Worm (Caenorhabditis elegans) whole organism, young adult: Measurements from ENCODE around the gene rsd-3.

Experiments
- B0035.1 ChIP-seq: sonication (generic microtip); optimal IDR thresholded peaks from 2 replicates; lab custom pipeline; 2016; ENCODE audit warnings: missing genetic modification characterization, mild to moderate bottlenecking, missing compliant biosample characterization, missing genotype, missing genetic modification reagents
- F22D6.2 ChIP-seq: sonication (generic microtip); optimal IDR thresholded peaks from 2 replicates; lab custom pipeline; 2016; ENCODE audit warnings: mild to moderate bottlenecking, missing genetic modification characterization, missing compliant biosample characterization
- F23B12.7 ChIP-seq: sonication (generic microtip); optimal IDR thresholded peaks from 2 replicates; lab custom pipeline; 2017; ENCODE audit warnings: missing genetic modification characterization, mild to moderate bottlenecking, missing compliant biosample characterization, antibody characterized with exemption, moderate library complexity; ENCODE audit not compliant: insufficient read depth
- K11D2.4 ChIP-seq: fragments of 200-800 bp; sonication (Bioruptor generic); IDR thresholded peaks from 2 replicates; pipeline ENCODE4 v1.3.6; 2022; ENCODE audit warnings: missing genetic modification reagents, missing genetic modification characterization, missing compliant biosample characterization
- Y79H2A.3 ChIP-seq: fragments of 200-800 bp; sonication (Bioruptor generic); conservative IDR thresholded peaks from 2 replicates; pipeline ENCODE4 v1.3.6; 2022; ENCODE audit warnings: missing genetic modification reagents, missing genetic modification characterization, missing compliant biosample characterization
- aptf-2 ChIP-seq: fragments of 200-800 bp; sonication (Bioruptor generic); conservative IDR thresholded peaks from 2 replicates; pipeline ENCODE4 v1.3.6; 2022; ENCODE audit warnings: missing genetic modification reagents, missing genetic modification characterization, missing compliant biosample characterization
- atf-7 ChIP-seq: sonication (generic microtip); optimal IDR thresholded peaks from 2 replicates; lab custom pipeline; 2017; ENCODE audit warnings: mild to moderate bottlenecking, missing genetic modification characterization, missing compliant biosample characterization
- attf-5 ChIP-seq: fragments of 200-800 bp; sonication (Bioruptor generic); optimal IDR thresholded peaks from 2 replicates; lab custom pipeline; 2018; ENCODE audit warnings: mild to moderate bottlenecking, missing genetic modification characterization, missing compliant biosample characterization
- attf-6 ChIP-seq: fragments of 200-800 bp; sonication (Bioruptor generic); IDR thresholded peaks from 2 replicates; pipeline ENCODE4 v1.3.6; 2022; ENCODE audit warnings: missing genetic modification reagents, missing genetic modification characterization, missing compliant biosample characterization
- ccch-3 ChIP-seq: fragments of 200-800 bp; sonication (Bioruptor generic); optimal IDR thresholded peaks from 2 replicates; lab custom pipeline; 2018; ENCODE audit warnings: mild to moderate bottlenecking, missing genetic modification characterization, missing compliant biosample characterization
- cebp-1 ChIP-seq, 2 experiments: fragments of 200-800 bp in 1 of 2; sonication (Bioruptor generic) in 1 of 2; sonication (generic microtip) in 1 of 2; IDR thresholded peaks in 1 of 2; optimal IDR thresholded peaks in 1 of 2; 2 replicates each; pipeline versions ENCODE4 v1.3.6 to Lab custom; 2017 to 2022; ENCODE audit warnings: missing compliant biosample characterization in 2 of 2, missing genetic modification characterization in 2 of 2, mild to moderate bottlenecking in 1 of 2, missing genetic modification reagents in 1 of 2, moderate library complexity in 1 of 2
- ceh-100 ChIP-seq: fragments of 200-800 bp; sonication (Bioruptor generic); IDR thresholded peaks from 2 replicates; pipeline ENCODE4 v1.3.6; 2022; ENCODE audit warnings: missing genetic modification reagents, missing genetic modification characterization, missing compliant biosample characterization
- ceh-27 ChIP-seq: fragments of 200-800 bp; sonication (Bioruptor generic); optimal IDR thresholded peaks from 2 replicates; lab custom pipeline; 2018; ENCODE audit warnings: mild to moderate bottlenecking, missing genetic modification characterization, moderate library complexity, missing compliant biosample characterization
- ceh-40 ChIP-seq: fragments of 200-800 bp; sonication (Bioruptor generic); IDR thresholded peaks from 2 replicates; pipeline ENCODE4 v1.3.6; 2022; ENCODE audit warnings: missing genetic modification characterization, missing compliant biosample characterization
- dox-1 ChIP-seq: fragments of 200-800 bp; sonication (Bioruptor generic); IDR thresholded peaks from 2 replicates; pipeline ENCODE4 v1.3.6; 2022; ENCODE audit warnings: missing genetic modification reagents, missing genetic modification characterization, missing compliant biosample characterization
- dpff-1 ChIP-seq: sonication (generic microtip); optimal IDR thresholded peaks from 2 replicates; lab custom pipeline; 2017; ENCODE audit warnings: mild to moderate bottlenecking, missing genetic modification characterization, missing compliant biosample characterization
- egl-18 ChIP-seq: fragments of 200-800 bp; sonication (Bioruptor generic); IDR thresholded peaks from 2 replicates; pipeline ENCODE4 v1.3.6; 2022; ENCODE audit warnings: missing genetic modification reagents, missing genetic modification characterization, missing compliant biosample characterization
- hlh-12 ChIP-seq: sonication (generic microtip); optimal IDR thresholded peaks from 2 replicates; lab custom pipeline; 2016; ENCODE audit warnings: missing genetic modification characterization, missing compliant biosample characterization
- hmg-20 ChIP-seq: fragments of 200-800 bp; sonication (Bioruptor generic); IDR thresholded peaks from 2 replicates; pipeline ENCODE4 v1.3.6; 2022; ENCODE audit warnings: missing genetic modification reagents, missing genetic modification characterization, missing compliant biosample characterization
- hrde-1 ChIP-seq: sonication (generic microtip); optimal IDR thresholded peaks from 2 replicates; lab custom pipeline; 2016; ENCODE audit warnings: missing genetic modification characterization, mild to moderate bottlenecking, missing compliant biosample characterization, moderate library complexity, missing genotype, missing genetic modification reagents, borderline replicate concordance
- lin-26 ChIP-seq: fragments of 200-800 bp; sonication (Bioruptor generic); IDR thresholded peaks from 2 replicates; pipeline ENCODE4 v1.3.6; 2022; ENCODE audit warnings: missing genetic modification reagents, missing genetic modification characterization, missing compliant biosample characterization
- lin-35 ChIP-seq, 3 experiments: fragments of 150-350 bp in 2 of 3; sonication (generic microtip) in 1 of 3; optimal IDR thresholded peaks; 2 replicates each; lab custom pipeline; 2014 to 2018; ENCODE audit warnings: missing biosample characterization in 3 of 3, missing genetic modification characterization in 3 of 3, missing genetic modification reagents in 3 of 3
- lin-54 ChIP-seq: fragments of 200-800 bp; sonication (Bioruptor generic); optimal IDR thresholded peaks from 2 replicates; lab custom pipeline; 2018; ENCODE audit warnings: mild to moderate bottlenecking, missing genetic modification characterization, missing compliant biosample characterization
- lsl-1 ChIP-seq: fragments of 200-800 bp; sonication (Bioruptor generic); optimal IDR thresholded peaks from 2 replicates; lab custom pipeline; 2018; ENCODE audit warnings: mild to moderate bottlenecking, missing genetic modification characterization, moderate library complexity, missing compliant biosample characterization
- madf-8 ChIP-seq: fragments of 200-800 bp; sonication (Bioruptor generic); conservative IDR thresholded peaks from 2 replicates; pipeline ENCODE4 v1.3.6; 2022; ENCODE audit warnings: missing genetic modification reagents, missing genetic modification characterization, missing compliant biosample characterization
- mcd-1 ChIP-seq: fragments of 200-800 bp; sonication (Bioruptor generic); IDR thresholded peaks from 2 replicates; pipeline ENCODE4 v1.3.6; 2022; ENCODE audit warnings: missing genetic modification reagents, missing genetic modification characterization, missing compliant biosample characterization
- nfyb-1 ChIP-seq: fragments of 200-800 bp; sonication (Bioruptor generic); IDR thresholded peaks from 2 replicates; pipeline ENCODE4 v1.3.6; 2022; ENCODE audit warnings: missing genetic modification reagents, missing genetic modification characterization, missing compliant biosample characterization
- nhr-120 ChIP-seq: fragments of 200-800 bp; sonication (Bioruptor generic); IDR thresholded peaks from 2 replicates; pipeline ENCODE4 v1.3.6; 2022; ENCODE audit warnings: missing genetic modification characterization, missing compliant biosample characterization
- nhr-90 ChIP-seq: sonication (generic microtip); optimal IDR thresholded peaks from 2 replicates; lab custom pipeline; 2016; ENCODE audit warnings: missing genotype, mild to moderate bottlenecking, missing genetic modification characterization, missing compliant biosample characterization
- rpc-1 ChIP-seq, 2 experiments: fragments of 150-350 bp in 1 of 2; sonication (generic microtip) in 1 of 2; optimal IDR thresholded peaks; 2 replicates each; lab custom pipeline; 2014 to 2018; ENCODE audit warnings: missing biosample characterization in 1 of 2, missing genetic modification characterization in 1 of 2, missing genetic modification reagents in 1 of 2, missing genotype in 1 of 2
- snpc-3.4 ChIP-seq: sonication (generic microtip); optimal IDR thresholded peaks from 2 replicates; lab custom pipeline; 2017; ENCODE audit warnings: missing genetic modification characterization, mild to moderate bottlenecking, missing compliant biosample characterization, antibody characterized with exemption, moderate library complexity, missing genotype, missing genetic modification reagents
- somi-1 ChIP-seq: fragments of 200-800 bp; sonication (Bioruptor generic); optimal IDR thresholded peaks from 2 replicates; lab custom pipeline; 2018; ENCODE audit warnings: mild to moderate bottlenecking, missing genetic modification characterization, missing compliant biosample characterization
- sptf-2 ChIP-seq: fragments of 200-800 bp; sonication (Bioruptor generic); optimal IDR thresholded peaks from 2 replicates; lab custom pipeline; 2018; ENCODE audit warnings: mild to moderate bottlenecking, missing genetic modification characterization, missing compliant biosample characterization
- tbp1 ChIP-seq: fragments of 200-800 bp; sonication (Bioruptor generic); optimal IDR thresholded peaks from 2 replicates; lab custom pipeline; 2018; ENCODE audit warnings: mild to moderate bottlenecking, missing genetic modification characterization, missing compliant biosample characterization
- ztf-28 ChIP-seq: fragments of 200-800 bp; sonication (Bioruptor generic); IDR thresholded peaks from 2 replicates; pipeline ENCODE4 v1.3.6; 2022; ENCODE audit warnings: missing genetic modification reagents, missing genetic modification characterization, missing compliant biosample characterization

The rsd-3 gene

ce11 chrX:11828661-11829060, 30.4 kb downstream of the rsd-3 start:
- TF ChIP-seq lin-35 (GFP tag; optimal IDR thresholded peaks at IDR 0.05; lab: Kevin White, UChicago) (no peak), somi-1 (no peak), atf-7 (tag; lab: Kevin White, UChicago) (no peak), ccch-3 (GFP tag; lab: Kevin White, UChicago) (no peak), lin-26 (GFP tag; lab: Robert Waterston, UW) (no peak), lsl-1 (no peak)

ce11 chrX:11837378-11837777, 39.1 kb downstream of the rsd-3 start, which contains the start of gene taf-7.1:
Gene taf-7.1 (minus strand): TSS chrX:11837478.
- no peak for TF ChIP-seq lin-35 (GFP tag; optimal IDR thresholded peaks at IDR 0.05; lab: Kevin White, UChicago)
- no peak for TF ChIP-seq F22D6.2 (tag; lab: Kevin White, UChicago)
- no peak for TF ChIP-seq snpc-3.4 (tag; lab: Kevin White, UChicago)
- no peak for TF ChIP-seq lin-54 (GFP tag; lab: Kevin White, UChicago)
- no peak for TF ChIP-seq dpff-1 (tag; lab: Kevin White, UChicago)
- TF ChIP-seq mcd-1 (GFP tag; lab: Robert Waterston, UW): no peak
- no peak for TF ChIP-seq hlh-12
- TF ChIP-seq sptf-2 (GFP tag; lab: Kevin White, UChicago): no peak
- TF ChIP-seq B0035.1 (tag; lab: Kevin White, UChicago): no peak
- TF ChIP-seq K11D2.4 (GFP tag; lab: Robert Waterston, UW): no peak
- no peak for TF ChIP-seq madf-8 (GFP tag; lab: Robert Waterston, UW)
- TF ChIP-seq cebp-1 (GFP tag; IDR thresholded peaks at IDR 0.05; lab: Robert Waterston, UW): no peak
- TF ChIP-seq cebp-1 (tag; optimal IDR thresholded peaks at IDR 0.05; lab: Kevin White, UChicago): no peak
- no peak for TF ChIP-seq hmg-20 (GFP tag; lab: Robert Waterston, UW)
- TF ChIP-seq, all 124 proteins: peak for 0

- TF ChIP-seq Y79H2A.3: no peak
- TF ChIP-seq attf-6 (GFP tag; lab: Robert Waterston, UW): no peak
- TF ChIP-seq dox-1 (GFP tag; lab: Robert Waterston, UW): no peak
- no peak for TF ChIP-seq aptf-2 (GFP tag; lab: Robert Waterston, UW)
- no peak for TF ChIP-seq hrde-1
- TF ChIP-seq nhr-120 (GFP tag; lab: Robert Waterston, UW): no peak
- TF ChIP-seq ztf-28: no peak
- TF ChIP-seq attf-5 (GFP tag; lab: Kevin White, UChicago): no peak
- no peak for TF ChIP-seq ceh-100 (GFP tag; lab: Robert Waterston, UW)
- TF ChIP-seq nfyb-1 (GFP tag; lab: Robert Waterston, UW): no peak
- no peak for TF ChIP-seq ceh-40 (GFP tag; lab: Robert Waterston, UW)
- no peak for TF ChIP-seq tbp1
- TF ChIP-seq ceh-27 (GFP tag; lab: Kevin White, UChicago): no peak
- no peak for TF ChIP-seq F23B12.7 (tag; lab: Kevin White, UChicago)
- TF ChIP-seq lin-26 (GFP tag; lab: Robert Waterston, UW): no peak
- TF ChIP-seq rpc-1 (optimal IDR thresholded peaks at IDR 0.05; lab: Kevin White, UChicago): no peak
- TF ChIP-seq rpc-1 (tag; optimal IDR thresholded peaks at IDR 0.05; lab: Kevin White, UChicago): no peak
- TF ChIP-seq nhr-90 (tag; lab: Kevin White, UChicago): no peak
- no peak for TF ChIP-seq snpc-3.4 (tag; lab: Kevin White, UChicago)
- no peak for TF ChIP-seq egl-18 (GFP tag; lab: Robert Waterston, UW)
- no peak for TF ChIP-seq hlh-12
Observed at ce11 chrX:11843363-11843762, 45.1 kb downstream of the rsd-3 start, which contains the start of gene F54F7.2. Gene F54F7.2 (plus strand): TSS chrX:11843663.
